Fruit fly (Drosophila melanogaster): ENCODE measurements around the gene CG9330.
A peak's percentile ranks its signal among the peaks of the same experiment; 100 is the strongest.

CG9330 gene

dm6 chr3L:19632766-19633632 is 46.9 kb downstream of the CG9330 start (continued):
- TF ChIP-seq fd3F (GFP tag; optimal IDR thresholded peaks at IDR 0.05) (peak; percentile 62), odd (GFP tag; optimal IDR thresholded peaks at IDR 0.05) (peak; percentile 56), D19B (GFP tag; optimal IDR thresholded peaks at IDR 0.05) (peak; percentile 36), bbx (GFP tag; IDR thresholded peaks at IDR 0.05; ENCODE audit: partially characterized antibody) (peak; percentile 52; the same call in 1 of the 2 replicates), CG5180 (GFP tag; optimal IDR thresholded peaks at IDR 0.05) (no peak), CG7963 (GFP tag; IDR thresholded peaks at IDR 0.05; ENCODE audit: partially characterized antibody) (0 out of 3 replicates have a peak, but pooled peaks have one; percentile 11), crol (GFP tag; IDR thresholded peaks at IDR 0.05) (0 out of 2 replicates have a peak, but pooled peaks have one; percentile 37), Eip74EF (GFP tag; optimal IDR thresholded peaks at IDR 0.05) (peak in 1 of 2 experiments; percentile 75), jing (GFP tag; optimal IDR thresholded peaks at IDR 0.05) (peak; percentile 10), Abd-B (GFP tag; optimal IDR thresholded peaks at IDR 0.05) (peak; percentile 14), CG6854 (GFP tag; optimal IDR thresholded peaks at IDR 0.05) (peak; percentile 56), GATAe (GFP tag; conservative IDR thresholded peaks at IDR 0.05) (peak; percentile 41), otp (GFP tag; IDR thresholded peaks at IDR 0.05) (peak; percentile 24; the same call in 1 of the 3 replicates), D19A (tag; optimal IDR thresholded peaks at IDR 0.05) (peak; percentile 37), unc-4 (GFP tag; IDR thresholded peaks at IDR 0.05; ENCODE audit: partially characterized antibody) (no peak), CG12942 (GFP tag; optimal IDR thresholded peaks at IDR 0.05) (no peak), cg (GFP tag; optimal IDR thresholded peaks at IDR 0.05) (peak; percentile 91), Dad (GFP tag; optimal IDR thresholded peaks at IDR 0.05) (no peak), hkb (optimal IDR thresholded peaks at IDR 0.05) (no peak), hkb (GFP tag; IDR thresholded peaks at IDR 0.05) (peak; percentile 71), Xrp1 (GFP tag; IDR thresholded peaks at IDR 0.05) (peak; percentile 49; the same call in 1 of the 2 replicates), Bteb2 (GFP tag; optimal IDR thresholded peaks at IDR 0.05) (peak; percentile 18), unpg (GFP tag; optimal IDR thresholded peaks at IDR 0.05) (peak; percentile 21), Xbp1 (GFP tag; optimal IDR thresholded peaks at IDR 0.05) (peak; percentile 60), CG9215 (GFP tag; IDR thresholded peaks at IDR 0.05) (peak; percentile 67), fd96Cb (tag; optimal IDR thresholded peaks at IDR 0.05) (peak; percentile 7), Fer3 (tag; optimal IDR thresholded peaks at IDR 0.05) (peak; percentile 78), BEAF-32 (GFP tag; optimal IDR thresholded peaks at IDR 0.05) (no peak), CG7357 (GFP tag; IDR thresholded peaks at IDR 0.05) (peak; percentile 37; the same call in 2 of the 3 replicates), CoRest (tag; optimal IDR thresholded peaks at IDR 0.05) (peak; percentile 68), vvl (GFP tag; IDR thresholded peaks at IDR 0.05) (peak; percentile 73), Chrac-16 (GFP tag; optimal IDR thresholded peaks at IDR 0.05) (peak; percentile 36), ftz-f1 (GFP tag; optimal IDR thresholded peaks at IDR 0.05) (peak; percentile 45)

- TF ChIP-seq MBD-R2 (GFP tag; IDR thresholded peaks at IDR 0.05), result peak; percentile 26; the same call in 1 of the 2 replicates
- no peak for TF ChIP-seq pita (GFP tag; optimal IDR thresholded peaks at IDR 0.05)
- TF ChIP-seq CG17829 (tag; optimal IDR thresholded peaks at IDR 0.05), result peak; percentile 84
- TF ChIP-seq twi (tag; optimal IDR thresholded peaks at IDR 0.05), result peak; percentile 9
- peak; percentile 85 for TF ChIP-seq Fer3 (tag; optimal IDR thresholded peaks at IDR 0.05)
- peak; percentile 70 for TF ChIP-seq ssp (GFP tag; IDR thresholded peaks at IDR 0.05)
- no peak for TF ChIP-seq CG4707 (GFP tag; optimal IDR thresholded peaks at IDR 0.05)
- no peak for TF ChIP-seq Trl (optimal IDR thresholded peaks at IDR 0.05)
- no peak for TF ChIP-seq Trl (GFP tag; optimal IDR thresholded peaks at IDR 0.05)
- no peak for TF ChIP-seq bab2 (GFP tag; optimal IDR thresholded peaks at IDR 0.05)
- TF ChIP-seq CG13424 (tag; optimal IDR thresholded peaks at IDR 0.05), result peak; percentile 63
- peak; percentile 46 for TF ChIP-seq az2 (GFP tag; optimal IDR thresholded peaks at IDR 0.05)
- peak; percentile 70; the same call in 2 of the 3 replicates for TF ChIP-seq Dbx (GFP tag; IDR thresholded peaks at IDR 0.05)
- peak; percentile 43; the same call in 1 of the 3 replicates for TF ChIP-seq Mrtf (GFP tag; IDR thresholded peaks at IDR 0.05)
- no peak for TF ChIP-seq da (GFP tag; optimal IDR thresholded peaks at IDR 0.05)
- TF ChIP-seq cad (GFP tag; optimal IDR thresholded peaks at IDR 0.05), result no peak
- TF ChIP-seq TFAM (GFP tag; optimal IDR thresholded peaks at IDR 0.05), result no peak
Measured at dm6 chr3L:19634788-19635448, 48.9 kb downstream of the CG9330 start.
